Worm (Caenorhabditis elegans) whole organism, L1 larva: ENCODE data around the gene npr-11.

ENCODE experiments used
- C04F5.9 ChIP-seq: sonication (generic microtip); optimal IDR thresholded peaks from 2 replicates; lab custom pipeline; 2016; ENCODE audit warnings: missing genetic modification characterization, missing compliant biosample characterization
- C16A3.4 ChIP-seq: fragments of 150-350 bp; optimal IDR thresholded peaks from 2 replicates; lab custom pipeline; 2014; ENCODE audit warnings: missing biosample characterization, missing genetic modification characterization
- C34B4.2 ChIP-seq: sonication (generic microtip); optimal IDR thresholded peaks from 2 replicates; lab custom pipeline; 2017; ENCODE audit warnings: mild to moderate bottlenecking, missing genetic modification characterization, missing compliant biosample characterization
- Y116A8C.19 ChIP-seq: sonication (generic microtip); optimal IDR thresholded peaks from 2 replicates; lab custom pipeline; 2016; ENCODE audit warnings: missing compliant biosample characterization, missing genetic modification characterization, borderline replicate concordance
- aha-1 ChIP-seq: fragments of 150-350 bp; optimal IDR thresholded peaks from 2 replicates; lab custom pipeline; 2014; ENCODE audit warnings: missing biosample characterization, missing genetic modification characterization
- aly-2 ChIP-seq: fragments of 150-350 bp; optimal IDR thresholded peaks from 2 replicates; lab custom pipeline; 2014; ENCODE audit warnings: missing biosample characterization, missing genetic modification characterization
- blmp-1 ChIP-seq: fragments of 150-350 bp; optimal IDR thresholded peaks from 2 replicates; lab custom pipeline; 2014; ENCODE audit warnings: missing biosample characterization, missing genetic modification characterization
- ceh-63 ChIP-seq: fragments of 200-800 bp; sonication (Bioruptor generic); optimal IDR thresholded peaks from 2 replicates; lab custom pipeline; 2018; ENCODE audit warnings: mild to moderate bottlenecking, missing genetic modification characterization, missing compliant biosample characterization
- ceh-8 ChIP-seq: fragments of 200-800 bp; sonication (Bioruptor generic); optimal IDR thresholded peaks from 2 replicates; lab custom pipeline; 2018; ENCODE audit warnings: mild to moderate bottlenecking, missing genetic modification characterization, moderate library complexity, missing compliant biosample characterization
- ces-1 ChIP-seq: fragments of 150-350 bp; optimal IDR thresholded peaks from 2 replicates; lab custom pipeline; 2014; ENCODE audit warnings: missing biosample characterization, missing genetic modification reagents, missing genetic modification characterization
- efl-1 ChIP-seq, 4 experiments: fragments of 150-350 bp; optimal IDR thresholded peaks in 3 of 4; peaks in 1 of 4; 1 replicate in 1 of 4; 2 replicates in 3 of 4; lab custom pipeline; 2014; ENCODE audit warnings: missing biosample characterization in 2 of 4, missing genetic modification characterization in 2 of 4, missing genetic modification reagents in 2 of 4
- elt-2 ChIP-seq: sonication (generic microtip); optimal IDR thresholded peaks from 2 replicates; lab custom pipeline; 2016; ENCODE audit warnings: missing genetic modification characterization, mild to moderate bottlenecking, inconsistent platforms, missing compliant biosample characterization, missing genetic modification reagents
- elt-3 ChIP-seq, 6 experiments: fragments of 150-350 bp in 1 of 6; sonication (generic microtip); optimal IDR thresholded peaks; 2 replicates each; lab custom pipeline; 2017 to 2018; ENCODE audit warnings: missing biosample characterization in 6 of 6, missing genetic modification characterization in 6 of 6, inconsistent platforms in 1 of 6
- fkh-4 ChIP-seq: sonication (generic microtip); optimal IDR thresholded peaks from 2 replicates; lab custom pipeline; 2016; ENCODE audit warnings: missing compliant biosample characterization, missing genetic modification characterization, borderline replicate concordance
- hlh-17 ChIP-seq: fragments of 200-800 bp; sonication (Bioruptor generic); optimal IDR thresholded peaks from 2 replicates; lab custom pipeline; 2018; ENCODE audit warnings: missing genetic modification characterization, mild to moderate bottlenecking, missing compliant biosample characterization, moderate library complexity, borderline replicate concordance
- hlh-4 ChIP-seq: sonication (generic microtip); optimal IDR thresholded peaks from 2 replicates; lab custom pipeline; 2016; ENCODE audit warnings: mild to moderate bottlenecking, missing genetic modification characterization, missing compliant biosample characterization
- irx-1 ChIP-seq: sonication (generic microtip); optimal IDR thresholded peaks from 2 replicates; lab custom pipeline; 2016; ENCODE audit warnings: missing genetic modification characterization, missing compliant biosample characterization
- isw-1 ChIP-seq: fragments of 200-800 bp; sonication (Bioruptor generic); IDR thresholded peaks from 2 replicates; pipeline ENCODE4 v1.3.6; 2022; ENCODE audit warnings: missing genetic modification characterization, missing compliant biosample characterization
- lin-13 ChIP-seq: fragments of 150-350 bp; optimal IDR thresholded peaks from 2 replicates; lab custom pipeline; 2014; ENCODE audit warnings: missing biosample characterization, missing genetic modification reagents, missing genetic modification characterization
- lin-15B ChIP-seq: fragments of 150-350 bp; sonication (generic microtip); optimal IDR thresholded peaks from 3 replicates; lab custom pipeline; 2014; ENCODE audit warnings: missing biosample characterization, missing genetic modification characterization
- lin-35 ChIP-seq, 2 experiments: fragments of 150-350 bp; optimal IDR thresholded peaks; 2 replicates each; lab custom pipeline; 2014; ENCODE audit warnings: missing biosample characterization in 2 of 2, missing genetic modification characterization in 2 of 2, missing genetic modification reagents in 2 of 2
- lir-3 ChIP-seq: sonication (generic microtip); optimal IDR thresholded peaks from 2 replicates; lab custom pipeline; 2016; ENCODE audit warnings: mild to moderate bottlenecking, missing genetic modification characterization, moderate library complexity, missing compliant biosample characterization; ENCODE audit not compliant: poor library complexity
- lsy-2 ChIP-seq, 2 experiments: fragments of 150-350 bp; optimal IDR thresholded peaks; 2 replicates each; lab custom pipeline; 2014; ENCODE audit warnings: missing biosample characterization in 2 of 2, missing genetic modification characterization in 2 of 2
- mef-2 ChIP-seq: fragments of 150-350 bp; optimal IDR thresholded peaks from 2 replicates; lab custom pipeline; 2014; ENCODE audit warnings: missing biosample characterization, missing genetic modification characterization
- nhr-11 ChIP-seq: fragments of 150-350 bp; optimal IDR thresholded peaks from 2 replicates; lab custom pipeline; 2014; ENCODE audit warnings: missing biosample characterization, missing genetic modification characterization
- nhr-19 ChIP-seq: fragments of 200-800 bp; sonication (Bioruptor generic); conservative IDR thresholded peaks from 2 replicates; pipeline ENCODE4 v1.3.6; 2022; ENCODE audit warnings: missing genetic modification characterization, missing compliant biosample characterization
- nhr-237 ChIP-seq: fragments of 150-350 bp; optimal IDR thresholded peaks from 2 replicates; lab custom pipeline; 2014; ENCODE audit warnings: missing biosample characterization, missing genetic modification characterization
- nhr-28 ChIP-seq: fragments of 150-350 bp; optimal IDR thresholded peaks from 2 replicates; lab custom pipeline; 2014; ENCODE audit warnings: missing biosample characterization, missing genetic modification characterization
- nhr-47 ChIP-seq: sonication (generic microtip); optimal IDR thresholded peaks from 2 replicates; lab custom pipeline; 2016; ENCODE audit warnings: mild to moderate bottlenecking, missing genetic modification characterization, moderate library complexity, missing compliant biosample characterization
- nhr-77 ChIP-seq: fragments of 150-350 bp; optimal IDR thresholded peaks from 2 replicates; lab custom pipeline; 2014; ENCODE audit warnings: missing biosample characterization, missing genetic modification characterization
- nhr-90 ChIP-seq: sonication (generic microtip); optimal IDR thresholded peaks from 2 replicates; lab custom pipeline; 2016; ENCODE audit warnings: mild to moderate bottlenecking, missing genetic modification characterization, missing compliant biosample characterization; ENCODE audit not compliant: poor library complexity
- pax-3 ChIP-seq: fragments of 200-800 bp; sonication (Bioruptor generic); optimal IDR thresholded peaks from 2 replicates; lab custom pipeline; 2018; ENCODE audit warnings: mild to moderate bottlenecking, missing genetic modification characterization, moderate library complexity, missing compliant biosample characterization
- pqm-1 ChIP-seq: sonication (generic microtip); optimal IDR thresholded peaks from 3 replicates; lab custom pipeline; 2017; ENCODE audit warnings: missing biosample characterization, missing genetic modification characterization
- snpc-4 ChIP-seq: fragments of 150-350 bp; optimal IDR thresholded peaks from 2 replicates; lab custom pipeline; 2014; ENCODE audit warnings: missing biosample characterization, missing genetic modification characterization
- sup-37 ChIP-seq: fragments of 200-800 bp; sonication (Bioruptor generic); optimal IDR thresholded peaks from 2 replicates; lab custom pipeline; 2018; ENCODE audit warnings: mild to moderate bottlenecking, missing genetic modification characterization, missing compliant biosample characterization
- tbx-2 ChIP-seq: sonication (generic microtip); optimal IDR thresholded peaks from 2 replicates; lab custom pipeline; 2016; ENCODE audit warnings: missing genetic modification characterization, missing compliant biosample characterization
- unc-130 ChIP-seq: fragments of 150-350 bp; optimal IDR thresholded peaks from 2 replicates; lab custom pipeline; 2017; ENCODE audit warnings: missing biosample characterization, missing genetic modification characterization, inconsistent platforms
- unc-86 ChIP-seq: sonication (generic microtip); optimal IDR thresholded peaks from 2 replicates; lab custom pipeline; 2016; ENCODE audit warnings: missing genetic modification characterization, missing compliant biosample characterization
- unc-98 ChIP-seq: fragments of 200-800 bp; sonication (Bioruptor generic); IDR thresholded peaks from 2 replicates; pipeline ENCODE4 v1.3.6; 2022; ENCODE audit warnings: missing genetic modification characterization, missing compliant biosample characterization
- vab-15 ChIP-seq: sonication (generic microtip); optimal IDR thresholded peaks from 2 replicates; lab custom pipeline; 2017; ENCODE audit warnings: missing genotype, mild to moderate bottlenecking, missing genetic modification characterization, missing compliant biosample characterization
- xbp-1 ChIP-seq: sonication (generic microtip); optimal IDR thresholded peaks from 2 replicates; lab custom pipeline; 2016; ENCODE audit warnings: missing genetic modification characterization, missing compliant biosample characterization
- ztf-11 ChIP-seq, 2 experiments: sonication (generic microtip); optimal IDR thresholded peaks; 2 replicates each; lab custom pipeline; 2016 to 2017; ENCODE audit warnings: missing genetic modification characterization in 2 of 2, missing biosample characterization in 1 of 2, missing compliant biosample characterization in 1 of 2
- ztf-4 ChIP-seq: fragments of 150-350 bp; optimal IDR thresholded peaks from 2 replicates; lab custom pipeline; 2014; ENCODE audit warnings: missing biosample characterization, missing genetic modification characterization

Gene npr-11

ce11 chrX:1244235-1244634 lies 11.2 kb downstream of the npr-11 start (continued):
- TF ChIP-seq C34B4.2 (no peak), mef-2 (tag; lab: Kevin White, UChicago) (no peak), elt-2 (tag; lab: Kevin White, UChicago) (no peak), blmp-1 (tag; lab: Kevin White, UChicago) (peak; percentile 9), snpc-4 (tag; lab: Kevin White, UChicago) (no peak)

DNA sequence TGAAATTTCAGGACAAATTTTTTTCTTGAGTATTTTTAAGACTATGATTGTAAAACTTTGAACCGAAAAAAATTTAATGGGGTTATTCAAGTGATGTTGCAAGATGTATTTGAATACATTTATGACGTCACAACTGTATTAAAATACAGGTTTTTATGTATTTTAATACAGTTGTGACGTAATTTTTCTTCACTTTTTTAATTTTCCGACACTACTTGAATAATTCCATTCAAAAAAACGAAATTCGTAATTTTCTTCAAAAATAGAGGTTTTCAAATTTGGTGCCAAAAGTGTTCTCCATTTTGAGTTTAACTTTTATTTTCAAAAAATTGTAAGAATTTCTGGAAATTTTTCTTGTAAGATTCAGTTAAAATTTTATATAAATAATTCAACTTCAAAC lies 12.7 kb downstream of the npr-11 start:
- TF ChIP-seq ztf-11 (tag; optimal IDR thresholded peaks at IDR 0.05; lab: Kevin White, UChicago) (no peak), aly-2 (tag; lab: Kevin White, UChicago) (no peak), nhr-28 (tag; lab: Kevin White, UChicago) (no peak), C16A3.4 (tag; lab: Kevin White, UChicago) (no peak), lsy-2 (tag; optimal IDR thresholded peaks at IDR 0.05; lab: Kevin White, UChicago) (no peak), ceh-8 (no peak), unc-98 (GFP tag; lab: Robert Waterston, UW) (no peak), hlh-4 (tag; lab: Kevin White, UChicago) (no peak), sup-37 (GFP tag; lab: Kevin White, UChicago) (no peak), pax-3 (tag; lab: Kevin White, UChicago) (no peak), ceh-63 (GFP tag; lab: Kevin White, UChicago) (no peak), mef-2 (tag; lab: Kevin White, UChicago) (no peak), C04F5.9 (no peak), ztf-4 (tag; lab: Kevin White, UChicago) (no peak), nhr-90 (tag; lab: Kevin White, UChicago) (no peak), efl-1 (optimal IDR thresholded peaks at IDR 0.05; lab: Kevin White, UChicago) (no peak), efl-1 (GFP tag; optimal IDR thresholded peaks at IDR 0.05 in 1 of 2; lab: Kevin White, UChicago) (no peak), ces-1 (GFP tag; lab: Kevin White, UChicago) (no peak)

- no peak for TF ChIP-seq vab-15 (tag; lab: Kevin White, UChicago)
- no peak for TF ChIP-seq nhr-19 (GFP tag; lab: Robert Waterston, UW)
- TF ChIP-seq fkh-4 (tag; lab: Kevin White, UChicago) = no peak
- TF ChIP-seq hlh-17 = no peak
- TF ChIP-seq nhr-77 = no peak
- no peak for TF ChIP-seq xbp-1 (tag; lab: Kevin White, UChicago)
- no peak for TF ChIP-seq unc-130 (tag; lab: Kevin White, UChicago)
- TF ChIP-seq aha-1 (tag; lab: Kevin White, UChicago) = no peak
- TF ChIP-seq nhr-11 = no peak
- no peak for TF ChIP-seq ces-1 (GFP tag; lab: Kevin White, UChicago)
- no peak for TF ChIP-seq lin-15B
These were observed 16.6 kb downstream of the npr-11 start, which contains the start of gene C25G6.3 for ce11 chrX:1238803-1239202. Gene C25G6.3 (minus strand): TSS chrX:1238903.

ce11 chrX:1232074-1232473 lies 23.4 kb downstream of the npr-11 start:
- TF ChIP-seq pqm-1 = no peak
- no peak for TF ChIP-seq snpc-4 (tag; lab: Kevin White, UChicago)
- TF ChIP-seq Y116A8C.19 (tag; lab: Kevin White, UChicago) = no peak
- peak in 1 of 6 experiments; percentile 55 for TF ChIP-seq elt-3 (tag; optimal IDR thresholded peaks at IDR 0.05; lab: Kevin White, UChicago)
- TF ChIP-seq blmp-1 (tag; lab: Kevin White, UChicago) = peak; percentile 39

DNA sequence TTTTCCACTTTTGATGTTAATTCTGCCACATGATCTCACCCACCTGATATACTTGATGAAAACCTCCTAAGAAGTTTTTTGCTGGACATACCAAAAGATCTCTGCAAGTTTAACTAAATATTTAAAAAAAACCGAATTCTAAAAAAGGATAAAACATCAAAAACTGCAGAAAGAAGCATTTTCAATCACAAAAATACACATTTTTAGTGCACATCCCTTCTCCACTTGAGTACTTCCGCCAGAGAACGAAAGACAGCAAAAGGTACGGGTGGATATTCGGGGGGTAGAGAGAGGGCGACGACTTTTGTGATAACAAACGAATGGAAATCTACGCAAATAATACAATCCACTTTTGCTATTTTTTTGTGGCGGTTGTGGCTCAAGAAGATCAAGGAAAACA lies 24.8 kb downstream of the npr-11 start, which contains the start of gene C46H3.2:
C46H3.2 (minus strand) TSS at position 101 of the 400 bp plus-strand sequence.
- TF ChIP-seq lir-3 (tag; lab: Kevin White, UChicago) = no peak
- TF ChIP-seq C16A3.4 (tag; lab: Kevin White, UChicago) = no peak
- TF ChIP-seq lin-35 (GFP tag; optimal IDR thresholded peaks at IDR 0.05; lab: Kevin White, UChicago) = no peak
- TF ChIP-seq lin-13 = no peak
- no peak for TF ChIP-seq blmp-1 (tag; lab: Kevin White, UChicago)
- no peak for TF ChIP-seq nhr-47 (tag; lab: Kevin White, UChicago)
- TF ChIP-seq isw-1 (GFP tag; lab: Robert Waterston, UW) = no peak
- TF ChIP-seq xbp-1 (tag; lab: Kevin White, UChicago) = no peak
- no peak for TF ChIP-seq unc-86
- no peak for TF ChIP-seq C34B4.2
- TF ChIP-seq irx-1 (tag; lab: Kevin White, UChicago) = no peak
- no peak for TF ChIP-seq tbx-2
- TF ChIP-seq unc-130 (tag; lab: Kevin White, UChicago) = no peak
- no peak for TF ChIP-seq ces-1 (GFP tag; lab: Kevin White, UChicago)
- TF ChIP-seq nhr-237 (tag; lab: Kevin White, UChicago) = no peak
